Worm (Caenorhabditis elegans): Measurements from ENCODE around the gene T04F3.4.

The T04F3.4 gene

DNA sequence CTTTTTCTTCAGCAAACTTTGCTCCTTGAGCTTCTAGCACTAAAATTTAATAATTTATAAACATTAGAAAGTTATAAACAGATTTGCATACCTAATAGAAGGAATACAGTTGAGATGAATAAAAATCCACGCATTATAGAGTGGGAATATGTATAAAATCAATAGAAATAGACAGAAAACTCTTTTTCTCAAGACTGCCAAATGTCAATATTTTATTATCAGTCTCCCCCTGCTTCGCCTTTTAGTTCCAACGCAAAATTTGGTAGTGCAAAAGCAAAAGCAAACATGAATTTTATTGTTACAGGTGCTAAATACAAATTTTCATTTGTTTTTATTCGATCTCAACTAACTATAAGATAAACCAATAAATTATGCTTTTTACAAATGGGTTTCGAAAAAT lies at the start of gene T04F3.4:
TSS of gene T04F3.4 (minus strand) at position 187 of the 400 bp plus-strand sequence.
- TF ChIP-seq lsy-2 (tag; optimal IDR thresholded peaks at IDR 0.05) (peak in 1 of 2 experiments; percentile 22), nhr-6 (tag; optimal IDR thresholded peaks at IDR 0.05) (no peak)

DNA sequence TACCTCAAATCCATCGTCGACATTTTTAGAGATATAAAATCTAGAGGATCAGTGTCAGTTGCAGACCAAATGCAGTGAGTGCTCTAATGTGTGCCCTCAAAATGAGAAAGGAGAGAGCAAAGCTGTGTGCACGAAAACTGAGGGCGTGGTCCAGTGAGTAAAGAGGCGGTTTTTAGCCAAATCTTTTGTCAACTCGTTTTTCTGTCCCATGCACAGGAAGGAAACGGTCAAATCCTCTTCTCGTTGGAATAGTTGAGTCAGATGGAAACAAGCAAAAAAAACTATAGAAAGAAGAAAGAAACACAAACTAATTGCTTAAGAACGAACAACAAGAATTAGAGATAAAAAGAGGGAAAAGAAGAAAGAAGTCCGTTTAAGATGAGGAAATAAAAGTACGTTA lies 49.1 kb upstream of the T04F3.4 start, which contains the start of gene D2023.3:
TSS of gene D2023.3 (minus strand) at position 101 of the 400 bp plus-strand sequence.
- TF ChIP-seq F13H6.1 (tag; optimal IDR thresholded peaks at IDR 0.05) (no peak), lin-39 (tag; optimal IDR thresholded peaks at IDR 0.05) (no peak), sma-9 (GFP tag; optimal IDR thresholded peaks at IDR 0.05) (no peak), sma-9 (tag; optimal IDR thresholded peaks at IDR 0.05) (no peak), skn-1 (tag; optimal IDR thresholded peaks at IDR 0.05) (no peak), fos-1 (tag; optimal IDR thresholded peaks at IDR 0.05) (no peak), sma-3 (GFP tag; optimal IDR thresholded peaks at IDR 0.05) (no peak), ZK546.5 (tag; optimal IDR thresholded peaks at IDR 0.05) (no peak), ztf-1 (GFP tag; conservative IDR thresholded peaks at IDR 0.05) (no peak), C34F6.9 (tag; optimal IDR thresholded peaks at IDR 0.05) (no peak), mbf-1 (tag; optimal IDR thresholded peaks at IDR 0.05) (no peak), crh-2 (tag; optimal IDR thresholded peaks at IDR 0.05) (no peak)

DNA sequence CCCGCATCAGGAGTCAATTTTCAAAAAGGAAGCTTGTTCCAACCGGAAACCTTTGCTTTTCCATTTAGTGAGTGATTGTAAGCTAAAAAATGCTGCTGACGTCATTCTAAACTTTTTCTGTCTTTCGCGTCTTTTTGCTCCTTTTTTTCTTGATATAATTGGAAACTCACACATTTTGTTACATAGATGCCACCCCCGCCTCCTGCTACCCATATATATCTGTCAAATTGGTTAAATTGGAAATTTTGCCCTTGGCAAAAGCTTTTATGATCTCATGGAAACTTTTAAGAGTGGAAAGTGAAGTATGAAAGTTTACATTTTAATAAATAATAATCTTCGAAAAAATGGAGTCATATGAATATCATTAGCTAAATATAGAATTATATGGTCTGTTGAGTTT lies 47.1 kb upstream of the T04F3.4 start:
- TF ChIP-seq C34F6.9 (tag; optimal IDR thresholded peaks at IDR 0.05) (peak; percentile 3), crh-2 (tag; optimal IDR thresholded peaks at IDR 0.05) (peak; percentile 18), skn-1 (tag; optimal IDR thresholded peaks at IDR 0.05) (no peak)

ce11 chrV:11803518-11803994 lies 40.7 kb upstream of the T04F3.4 start:
- TF ChIP-seq nhr-25 (tag; optimal IDR thresholded peaks at IDR 0.05) = peak; percentile 45
- no peak for TF ChIP-seq nhr-12 (tag; optimal IDR thresholded peaks at IDR 0.05)
- TF ChIP-seq elt-3 (tag; optimal IDR thresholded peaks at IDR 0.05) = no peak
- TF ChIP-seq sma-9 (GFP tag; optimal IDR thresholded peaks at IDR 0.05) = peak; percentile 88
- no peak for TF ChIP-seq sma-9 (tag; optimal IDR thresholded peaks at IDR 0.05)
- TF ChIP-seq nhr-237 (tag; optimal IDR thresholded peaks at IDR 0.05) = no peak
- TF ChIP-seq lsy-2 (tag; optimal IDR thresholded peaks at IDR 0.05) = peak in 1 of 2 experiments; percentile 14
- TF ChIP-seq nhr-129 (tag; optimal IDR thresholded peaks at IDR 0.05) = peak; percentile 68
- peak; percentile 72 for TF ChIP-seq blmp-1 (tag; optimal IDR thresholded peaks at IDR 0.05; ENCODE audit: insufficient read depth)
- no peak for TF ChIP-seq egl-27 (tag; optimal IDR thresholded peaks at IDR 0.05)
- TF ChIP-seq mdl-1 (tag; optimal IDR thresholded peaks at IDR 0.05) = no peak
- no peak for TF ChIP-seq ztf-1 (GFP tag; conservative IDR thresholded peaks at IDR 0.05)
- peak; percentile 63 for TF ChIP-seq sma-3 (GFP tag; optimal IDR thresholded peaks at IDR 0.05)
- TF ChIP-seq crh-2 (tag; optimal IDR thresholded peaks at IDR 0.05) = no peak

- peak; percentile 99 for TF ChIP-seq sma-3 (GFP tag; optimal IDR thresholded peaks at IDR 0.05)
- peak; percentile 54 for TF ChIP-seq nhr-6 (tag; optimal IDR thresholded peaks at IDR 0.05)
- peak; percentile 97 for TF ChIP-seq blmp-1 (tag; optimal IDR thresholded peaks at IDR 0.05; ENCODE audit: insufficient read depth)
- peak; percentile 71 for TF ChIP-seq sem-4 (tag; optimal IDR thresholded peaks at IDR 0.05)
- TF ChIP-seq nhr-129 (tag; optimal IDR thresholded peaks at IDR 0.05) = peak; percentile 31
- peak; percentile 84 for TF ChIP-seq crh-2 (tag; optimal IDR thresholded peaks at IDR 0.05)
- TF ChIP-seq nhr-237 (tag; optimal IDR thresholded peaks at IDR 0.05) = no peak
- TF ChIP-seq ztf-1 (GFP tag; conservative IDR thresholded peaks at IDR 0.05) = no peak
- TF ChIP-seq gmeb-1 (tag; optimal IDR thresholded peaks at IDR 0.05) = peak; percentile 57
- TF ChIP-seq mab-5 (tag; optimal IDR thresholded peaks at IDR 0.05) = no peak
- peak; percentile 99 for TF ChIP-seq nhr-21 (tag; optimal IDR thresholded peaks at IDR 0.05)
- TF ChIP-seq nhr-23 (tag; optimal IDR thresholded peaks at IDR 0.05) = no peak
- TF ChIP-seq fos-1 (tag; optimal IDR thresholded peaks at IDR 0.05) = peak; percentile 61
- TF ChIP-seq egl-27 (tag; optimal IDR thresholded peaks at IDR 0.05) = peak; percentile 91
- TF ChIP-seq Y55F3AM.14 (GFP tag; optimal IDR thresholded peaks at IDR 0.05) = peak; percentile 83
- no peak for TF ChIP-seq skn-1 (tag; optimal IDR thresholded peaks at IDR 0.05)
- TF ChIP-seq nhr-25 (tag; optimal IDR thresholded peaks at IDR 0.05) = peak; percentile 96
- no peak for TF ChIP-seq ceh-82 (tag; optimal IDR thresholded peaks at IDR 0.05)
- peak in 1 of 2 experiments; percentile 60 for TF ChIP-seq lsy-2 (tag; optimal IDR thresholded peaks at IDR 0.05)
- TF ChIP-seq elt-1 (tag; optimal IDR thresholded peaks at IDR 0.05) = no peak
- peak; percentile 99 for TF ChIP-seq sma-9 (GFP tag; optimal IDR thresholded peaks at IDR 0.05)
- peak; percentile 15 for TF ChIP-seq sma-9 (tag; optimal IDR thresholded peaks at IDR 0.05)
- peak; percentile 79 for TF ChIP-seq F13H6.1 (tag; optimal IDR thresholded peaks at IDR 0.05)
- peak; percentile 79 to 89 for TF ChIP-seq mdl-1 (tag; optimal IDR thresholded peaks at IDR 0.05)
Measured at ce11 chrV:11802508-11802907, 39.7 kb upstream of the T04F3.4 start.

Measured in whole organism, L2 larva.